Fruit fly (Drosophila melanogaster) whole organism, embryonic: Measurements from ENCODE around the gene RpS30.

Experiments used
- CG10147 ChIP-seq: fragments of 200-800 bp; sonication (Bioruptor generic); optimal IDR thresholded peaks from 2 replicates; lab custom pipeline; 2019; ENCODE audit warnings: missing biosample characterization, mild to moderate bottlenecking, missing genetic modification characterization, moderate library complexity
- CG10543 ChIP-seq: fragments of 200-800 bp; sonication (Bioruptor generic); optimal IDR thresholded peaks from 3 replicates; lab custom pipeline; 2017; ENCODE audit warnings: missing biosample characterization, mild to moderate bottlenecking, missing genetic modification characterization, moderate library complexity
- CG13287 ChIP-seq: fragments of 200-800 bp; sonication (Bioruptor generic); IDR thresholded peaks from 2 replicates; pipeline ENCODE4 v1.3.6; 2022; ENCODE audit warnings: missing biosample characterization, missing genetic modification characterization; ENCODE audit not compliant: partially characterized antibody
- CG14710 ChIP-seq: fragments of 200-800 bp; sonication (Bioruptor generic); optimal IDR thresholded peaks from 3 replicates; lab custom pipeline; 2019; ENCODE audit warnings: missing biosample characterization, mild to moderate bottlenecking, missing genetic modification characterization, moderate library complexity
- CG15601 ChIP-seq: fragments of 200-800 bp; sonication (Bioruptor generic); optimal IDR thresholded peaks from 3 replicates; lab custom pipeline; 2019; ENCODE audit warnings: missing biosample characterization, mild to moderate bottlenecking, missing genetic modification characterization, moderate library complexity
- CG1603 ChIP-seq: fragments of 200-800 bp; sonication (Bioruptor generic); optimal IDR thresholded peaks from 2 replicates; lab custom pipeline; 2019; ENCODE audit warnings: missing biosample characterization, mild to moderate bottlenecking, missing genetic modification characterization, moderate library complexity
- CG16813 ChIP-seq: fragments of 200-800 bp; sonication (Bioruptor generic); IDR thresholded peaks from 3 replicates; pipeline ENCODE4 v1.3.6; 2022; ENCODE audit warnings: missing biosample characterization, missing genetic modification characterization; ENCODE audit not compliant: partially characterized antibody
- CG17802 ChIP-seq: fragments of 200-800 bp; sonication (Bioruptor generic); optimal IDR thresholded peaks from 2 replicates; lab custom pipeline; 2018; ENCODE audit warnings: missing biosample characterization, mild to moderate bottlenecking, missing genetic modification characterization, moderate library complexity
- CG17829 ChIP-seq: fragments of 200-800 bp; optimal IDR thresholded peaks from 2 replicates; lab custom pipeline; 2019; ENCODE audit warnings: missing biosample characterization, mild to moderate bottlenecking, missing genetic modification characterization, moderate library complexity
- CG2120 ChIP-seq: fragments of 200-800 bp; sonication (Bioruptor generic); optimal IDR thresholded peaks from 3 replicates; lab custom pipeline; 2016; ENCODE audit warnings: missing biosample characterization, missing genetic modification characterization
- CG2202 ChIP-seq: fragments of 200-800 bp; sonication (Bioruptor generic); optimal IDR thresholded peaks from 2 replicates; lab custom pipeline; 2018; ENCODE audit warnings: missing biosample characterization, mild to moderate bottlenecking, missing genetic modification characterization
- CG30403 ChIP-seq: fragments of 200-800 bp; sonication (Bioruptor generic); optimal IDR thresholded peaks from 3 replicates; lab custom pipeline; 2016; ENCODE audit warnings: missing biosample characterization, missing genetic modification characterization
- CG31441 ChIP-seq: fragments of 200-800 bp; sonication (Bioruptor generic); IDR thresholded peaks from 2 replicates; pipeline ENCODE4 v1.3.6; 2022; ENCODE audit warnings: missing biosample characterization, missing genetic modification characterization
- CG42726 ChIP-seq: fragments of 200-800 bp; sonication (Bioruptor generic); IDR thresholded peaks from 2 replicates; pipeline ENCODE4 v1.3.6; 2022; ENCODE audit warnings: missing biosample characterization, missing genetic modification characterization; ENCODE audit not compliant: partially characterized antibody
- CG4282 ChIP-seq: fragments of 200-800 bp; sonication (Bioruptor generic); optimal IDR thresholded peaks from 2 replicates; lab custom pipeline; 2016; ENCODE audit warnings: missing biosample characterization, missing genetic modification characterization
- CG6765 ChIP-seq: fragments of 200-800 bp; sonication (Bioruptor generic); optimal IDR thresholded peaks from 3 replicates; lab custom pipeline; 2017; ENCODE audit warnings: missing biosample characterization, mild to moderate bottlenecking, missing genetic modification characterization
- CG7271 ChIP-seq: fragments of 200-800 bp; sonication (Bioruptor generic); optimal IDR thresholded peaks from 2 replicates; lab custom pipeline; 2018; ENCODE audit warnings: missing biosample characterization, mild to moderate bottlenecking, missing genetic modification characterization, moderate library complexity
- CG7786 ChIP-seq: fragments of 200-800 bp; sonication (Bioruptor generic); optimal IDR thresholded peaks from 2 replicates; lab custom pipeline; 2016; ENCODE audit warnings: missing biosample characterization, missing genetic modification characterization
- CG7839 ChIP-seq: fragments of 200-800 bp; sonication (Bioruptor generic); optimal IDR thresholded peaks from 3 replicates; lab custom pipeline; 2018; ENCODE audit warnings: missing biosample characterization, mild to moderate bottlenecking, missing genetic modification characterization, moderate library complexity
- CG9876 ChIP-seq: fragments of 200-800 bp; sonication (Bioruptor generic); optimal IDR thresholded peaks from 2 replicates; lab custom pipeline; 2016; ENCODE audit warnings: missing biosample characterization, missing genetic modification characterization
- Doc3 ChIP-seq: fragments of 200-800 bp; sonication (Bioruptor generic); IDR thresholded peaks from 3 replicates; pipeline ENCODE4 v1.3.6; 2022; ENCODE audit warnings: missing biosample characterization, missing genetic modification characterization; ENCODE audit not compliant: partially characterized antibody
- Drgx ChIP-seq: fragments of 200-800 bp; sonication (Bioruptor generic); IDR thresholded peaks from 2 replicates; pipeline ENCODE4 v1.3.6; 2022; ENCODE audit warnings: missing biosample characterization, missing genetic modification characterization
- Eip74EF ChIP-seq, 2 experiments: fragments of 200-800 bp in 1 of 2; fragments of >200 bp in 1 of 2; sonication (Bioruptor generic) in 1 of 2; optimal IDR thresholded peaks; 2 replicates each; lab custom pipeline; 2017 to 2019; ENCODE audit warnings: missing biosample characterization in 2 of 2, missing genetic modification characterization in 2 of 2, mild to moderate bottlenecking in 1 of 2, moderate library complexity in 1 of 2
- Ets65A ChIP-seq: fragments of 200-800 bp; sonication (Bioruptor generic); peaks from one replicate; lab custom pipeline; 2016; ENCODE audit warnings: missing biosample characterization, missing genetic modification characterization
- Ets97D ChIP-seq: fragments of 200-800 bp; sonication (Bioruptor generic); optimal IDR thresholded peaks from 3 replicates; lab custom pipeline; 2016; ENCODE audit warnings: missing biosample characterization, missing genetic modification characterization
- Fer1 ChIP-seq: fragments of 200-800 bp; sonication (Bioruptor generic); optimal IDR thresholded peaks from 2 replicates; lab custom pipeline; 2017; ENCODE audit warnings: missing biosample characterization, mild to moderate bottlenecking, missing genetic modification characterization
- Fer3 ChIP-seq: fragments of 200-800 bp; sonication (Bioruptor generic); optimal IDR thresholded peaks from 2 replicates; lab custom pipeline; 2018; ENCODE audit warnings: missing biosample characterization, mild to moderate bottlenecking, missing genetic modification characterization, moderate library complexity
- Hsf ChIP-seq: fragments of 200-800 bp; sonication (Bioruptor generic); optimal IDR thresholded peaks from 3 replicates; lab custom pipeline; 2016; ENCODE audit warnings: missing biosample characterization, missing genetic modification characterization
- Jarid2 ChIP-seq: fragments of 200-800 bp; sonication (Bioruptor generic); optimal IDR thresholded peaks from 3 replicates; lab custom pipeline; 2017; ENCODE audit warnings: mild to moderate bottlenecking, missing biosample characterization, missing genetic modification reagents, missing genetic modification characterization
- Mes4 ChIP-seq: fragments of 200-800 bp; sonication (Bioruptor generic); optimal IDR thresholded peaks from 2 replicates; lab custom pipeline; 2016; ENCODE audit warnings: missing biosample characterization, missing genetic modification characterization
- Opbp ChIP-seq: fragments of 200-800 bp; sonication (Bioruptor generic); IDR thresholded peaks from 3 replicates; pipeline ENCODE4 v1.3.6; 2022; ENCODE audit warnings: missing biosample characterization, missing genetic modification characterization; ENCODE audit not compliant: partially characterized antibody
- Pdp1 ChIP-seq, 2 experiments: fragments of 200-800 bp; sonication (Bioruptor generic); optimal IDR thresholded peaks; 3 replicates each; lab custom pipeline; 2016; ENCODE audit warnings: missing biosample characterization in 2 of 2, missing genetic modification characterization in 2 of 2, mild to moderate bottlenecking in 1 of 2, moderate library complexity in 1 of 2
- Sox102F ChIP-seq: fragments of 200-800 bp; sonication (Bioruptor generic); optimal IDR thresholded peaks from 2 replicates; lab custom pipeline; 2018; ENCODE audit warnings: missing biosample characterization, mild to moderate bottlenecking, missing genetic modification characterization, moderate library complexity
- ato ChIP-seq: fragments of 200-800 bp; sonication (Bioruptor generic); IDR thresholded peaks from 2 replicates; pipeline ENCODE4 v1.3.6; 2022; ENCODE audit warnings: missing biosample characterization, missing genetic modification characterization; ENCODE audit not compliant: partially characterized antibody
- crc ChIP-seq: fragments of 200-800 bp; sonication (Bioruptor generic); optimal IDR thresholded peaks from 2 replicates; lab custom pipeline; 2016; ENCODE audit warnings: missing biosample characterization, missing genetic modification characterization
- dpn ChIP-seq, 2 experiments: fragments of 200-800 bp; sonication (Bioruptor generic); optimal IDR thresholded peaks; 3 replicates each; lab custom pipeline; 2016; ENCODE audit warnings: missing biosample characterization in 2 of 2, missing genetic modification characterization in 2 of 2
- fd102C ChIP-seq: fragments of 200-800 bp; sonication (Bioruptor generic); optimal IDR thresholded peaks from 2 replicates; lab custom pipeline; 2018; ENCODE audit warnings: missing biosample characterization, mild to moderate bottlenecking, missing genetic modification characterization, moderate library complexity
- grau ChIP-seq: fragments of 200-800 bp; optimal IDR thresholded peaks from 3 replicates; lab custom pipeline; 2019; ENCODE audit warnings: missing biosample characterization, mild to moderate bottlenecking, missing genetic modification characterization, moderate library complexity
- gsb-n ChIP-seq: fragments of 200-800 bp; sonication (Bioruptor generic); optimal IDR thresholded peaks from 3 replicates; lab custom pipeline; 2018; ENCODE audit warnings: missing biosample characterization, mild to moderate bottlenecking, missing genetic modification characterization
- her ChIP-seq: fragments of 200-800 bp; sonication (Bioruptor generic); optimal IDR thresholded peaks from 2 replicates; lab custom pipeline; 2016; ENCODE audit warnings: missing biosample characterization, missing genetic modification characterization
- nau ChIP-seq: fragments of 200-800 bp; sonication (Bioruptor generic); optimal IDR thresholded peaks from 3 replicates; lab custom pipeline; 2017; ENCODE audit warnings: missing biosample characterization, mild to moderate bottlenecking, missing genetic modification characterization, missing genetic modification reagents
- pho ChIP-seq: fragments of 200-800 bp; sonication (Bioruptor generic); optimal IDR thresholded peaks from 2 replicates; lab custom pipeline; 2016; ENCODE audit warnings: missing biosample characterization, missing genetic modification characterization
- slou ChIP-seq: fragments of 200-800 bp; sonication (Bioruptor generic); optimal IDR thresholded peaks from 3 replicates; lab custom pipeline; 2016; ENCODE audit warnings: missing biosample characterization, missing genetic modification characterization
- tna ChIP-seq: fragments of 200-800 bp; sonication (Bioruptor generic); IDR thresholded peaks from 2 replicates; pipeline ENCODE4 v1.3.6; 2022; ENCODE audit warnings: missing biosample characterization, missing genetic modification characterization; ENCODE audit not compliant: partially characterized antibody
- usp ChIP-seq: fragments of >200 bp; optimal IDR thresholded peaks from 2 replicates; lab custom pipeline; 2017; ENCODE audit warnings: missing biosample characterization, missing genetic modification characterization
- vvl ChIP-seq: fragments of 200-800 bp; sonication (Bioruptor generic); IDR thresholded peaks from 2 replicates; pipeline ENCODE4 v1.3.6; 2022; ENCODE audit warnings: missing biosample characterization, missing genetic modification characterization
- zen ChIP-seq: fragments of 200-800 bp; sonication (Bioruptor generic); optimal IDR thresholded peaks from 3 replicates; lab custom pipeline; 2018; ENCODE audit warnings: missing biosample characterization, mild to moderate bottlenecking, missing genetic modification characterization, moderate library complexity
- zen2 ChIP-seq: fragments of 200-800 bp; sonication (Bioruptor generic); IDR thresholded peaks from 3 replicates; pipeline ENCODE4 v1.3.6; 2022; ENCODE audit warnings: missing biosample characterization, missing genetic modification characterization; ENCODE audit not compliant: partially characterized antibody

The RpS30 gene

DNA sequence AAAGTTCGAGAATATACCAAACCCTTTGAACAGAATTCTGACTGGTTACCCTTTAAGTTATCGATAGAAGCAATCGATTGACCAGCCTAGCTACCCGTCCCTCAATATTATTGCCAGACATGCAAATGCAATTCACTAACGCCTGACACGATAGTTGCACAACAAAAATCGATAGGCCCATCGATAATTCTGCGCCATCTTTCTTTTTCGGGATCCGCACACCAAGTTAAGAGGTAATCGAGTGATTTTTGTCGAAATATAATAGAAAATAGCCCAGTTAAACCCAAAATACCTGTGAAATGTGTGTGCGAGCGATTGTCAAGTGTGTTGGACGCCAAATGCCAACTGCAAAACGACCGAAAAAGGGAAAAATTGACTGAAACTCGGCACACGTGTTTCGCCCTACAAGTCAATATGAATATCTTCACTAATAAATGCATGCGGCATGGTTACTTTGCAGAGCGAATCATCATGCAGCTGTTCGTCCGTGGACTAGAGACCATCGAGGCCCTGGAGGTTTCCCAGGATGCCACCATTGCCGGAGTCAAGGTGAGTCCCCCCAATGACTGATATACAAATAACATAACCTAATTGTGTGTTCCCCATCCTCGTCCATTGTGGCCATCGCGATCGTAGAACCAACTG is at the start of gene RpS30 (continued):
- peak; percentile 8 for TF ChIP-seq CG2202
- peak; percentile 91 for TF ChIP-seq CG1603 (tag; lab: Kevin White, UChicago)
- peak; percentile 77 for TF ChIP-seq vvl
- TF ChIP-seq ato (GFP tag; lab: Robert Waterston, UW): peak; percentile 92
- TF ChIP-seq CG7786 (GFP tag; lab: Kevin White, UChicago): peak; percentile 10
- TF ChIP-seq Fer3 (tag; lab: Kevin White, UChicago): peak; percentile 27
- peak; percentile 77 for TF ChIP-seq CG17829 (tag; lab: Kevin White, UChicago)
- peak; percentile 80 for TF ChIP-seq CG14710 (tag; lab: Kevin White, UChicago)
- TF ChIP-seq zen2 (GFP tag; lab: Robert Waterston, UW): peak; percentile 87
- peak; percentile 2 for TF ChIP-seq nau (GFP tag; lab: Kevin White, UChicago)
- peak in 1 of 2 experiments; percentile 92 for TF ChIP-seq Pdp1 (GFP tag; optimal IDR thresholded peaks at IDR 0.05; lab: Kevin White, UChicago)
- TF ChIP-seq gsb-n (tag; lab: Kevin White, UChicago): peak; percentile 21
- TF ChIP-seq CG7839 (tag; lab: Kevin White, UChicago): peak; percentile 22
- TF ChIP-seq dpn (GFP tag; optimal IDR thresholded peaks at IDR 0.05; lab: Kevin White, UChicago): peak; percentile 29 to 46
- peak; percentile 17 for TF ChIP-seq CG4282 (GFP tag; lab: Kevin White, UChicago)
- TF ChIP-seq Fer1 (GFP tag; lab: Kevin White, UChicago): peak; percentile 59
- TF ChIP-seq CG2120: peak; percentile 39
- TF ChIP-seq her: peak; percentile 73
- peak in 1 of 2 experiments; percentile 4 for TF ChIP-seq Eip74EF (GFP tag; optimal IDR thresholded peaks at IDR 0.05; lab: Kevin White, UChicago)
- peak; percentile 97 for TF ChIP-seq CG42726 (GFP tag; lab: Robert Waterston, UW)
- peak; percentile 46 for TF ChIP-seq Hsf (GFP tag; lab: Kevin White, UChicago)
- peak; percentile 53 for TF ChIP-seq Mes4 (GFP tag; lab: Kevin White, UChicago)
- TF ChIP-seq CG10147 (GFP tag; lab: Kevin White, UChicago): peak; percentile 51
- peak; percentile 93 for TF ChIP-seq Ets65A
- no peak for TF ChIP-seq Sox102F (GFP tag; lab: Kevin White, UChicago)
- peak; percentile 49 for TF ChIP-seq grau (tag; lab: Kevin White, UChicago)
- no peak for TF ChIP-seq fd102C
- peak; percentile 98 for TF ChIP-seq Opbp (GFP tag; lab: Robert Waterston, UW)
- TF ChIP-seq CG10543 (GFP tag; lab: Kevin White, UChicago): no peak
- peak; percentile 35 for TF ChIP-seq Jarid2 (GFP tag; lab: Kevin White, UChicago)
- no peak for TF ChIP-seq usp
- peak; percentile 55 for TF ChIP-seq CG15601 (tag; lab: Kevin White, UChicago)
- peak; percentile 2 for TF ChIP-seq crc (GFP tag; lab: Kevin White, UChicago)
- peak; percentile 45 for TF ChIP-seq pho
- peak; percentile 24 for TF ChIP-seq CG30403 (GFP tag; lab: Kevin White, UChicago)
- peak; percentile 64 for TF ChIP-seq zen (tag; lab: Kevin White, UChicago)
- TF ChIP-seq slou (GFP tag; lab: Kevin White, UChicago): no peak
- peak; percentile 49 for TF ChIP-seq CG31441
- peak; percentile 8 for TF ChIP-seq CG6765 (GFP tag; lab: Kevin White, UChicago)
- TF ChIP-seq CG17802 (tag; lab: Kevin White, UChicago): no peak
- TF ChIP-seq tna: peak; percentile 95
- peak; percentile 98 for TF ChIP-seq CG16813 (GFP tag; lab: Robert Waterston, UW)
- TF ChIP-seq Drgx: no peak
- TF ChIP-seq Doc3: peak; percentile 93
- peak; percentile 98 for TF ChIP-seq CG13287 (GFP tag; lab: Robert Waterston, UW)
- peak; percentile 5 for TF ChIP-seq CG7271 (tag; lab: Kevin White, UChicago)
- peak; percentile 43 for TF ChIP-seq CG9876
- peak; percentile 97 for TF ChIP-seq Ets97D (GFP tag; lab: Kevin White, UChicago)
